Worm (Caenorhabditis elegans): ENCODE data around the gene spig-3.

The spig-3 gene

DNA sequence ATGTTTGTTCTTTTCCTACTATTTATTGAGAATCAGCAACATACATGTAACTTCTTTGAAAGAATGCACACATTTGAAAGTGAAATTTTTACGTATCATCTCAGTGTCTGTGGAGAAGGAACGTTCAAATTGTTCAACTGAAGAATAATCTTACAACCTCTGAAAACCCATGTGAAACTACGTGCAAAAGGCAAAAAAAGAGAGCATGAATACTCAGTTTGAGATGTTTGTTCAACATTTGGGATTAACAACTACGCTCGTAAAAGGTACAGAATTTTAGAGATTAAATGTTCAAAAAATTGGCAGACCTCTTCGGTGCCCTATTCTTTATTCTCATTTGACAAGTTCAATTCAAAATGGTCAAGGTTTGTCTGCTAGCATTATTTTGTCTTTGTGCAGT is 47.4 kb downstream of the spig-3 start, which contains the start of gene K02E11.5:
Gene K02E11.5 (plus strand): TSS at position 301 of the 400 bp plus-strand sequence.
- no peak for TF ChIP-seq unc-62 (GFP tag; optimal IDR thresholded peaks at IDR 0.05 in 1 of 2)
- TF ChIP-seq unc-62 (tag; optimal IDR thresholded peaks at IDR 0.05): no peak
- TF ChIP-seq php-3 (GFP tag; IDR thresholded peaks at IDR 0.05): no peak
- TF ChIP-seq tra-1 (GFP tag; IDR thresholded peaks at IDR 0.05): no peak
- no peak for TF ChIP-seq spr-1 (tag; optimal IDR thresholded peaks at IDR 0.05)
- TF ChIP-seq zfp-3 (GFP tag; conservative IDR thresholded peaks at IDR 0.05): no peak
- no peak for TF ChIP-seq egl-43 (GFP tag; IDR thresholded peaks at IDR 0.05)
- no peak for TF ChIP-seq nhr-11 (tag; optimal IDR thresholded peaks at IDR 0.05)
- no peak for TF ChIP-seq jun-1 (tag; optimal IDR thresholded peaks at IDR 0.05)
- TF ChIP-seq spr-3 (GFP tag; optimal IDR thresholded peaks at IDR 0.05): no peak
- no peak for TF ChIP-seq lir-3 (tag; optimal IDR thresholded peaks at IDR 0.05)
- no peak for TF ChIP-seq nhr-111 (GFP tag; optimal IDR thresholded peaks at IDR 0.05)
- TF ChIP-seq ztf-7 (tag; optimal IDR thresholded peaks at IDR 0.05): no peak
- TF ChIP-seq tag-97 (GFP tag; IDR thresholded peaks at IDR 0.05): no peak
- TF ChIP-seq F44E2.7 (GFP tag; IDR thresholded peaks at IDR 0.05): no peak
- TF ChIP-seq dmd-6 (GFP tag; IDR thresholded peaks at IDR 0.05): no peak
